Worm (Caenorhabditis elegans) whole organism, mixed stage, embryonic: ENCODE measurements around the gene clec-38.

Experiments used
- lsy-2 ChIP-seq: fragments of 150-350 bp; optimal IDR thresholded peaks from 2 replicates; lab custom pipeline; 2014; ENCODE audit warnings: missing biosample characterization, missing genetic modification characterization
- snpc-4 ChIP-seq: fragments of 150-350 bp; optimal IDR thresholded peaks from 2 replicates; lab custom pipeline; 2014; ENCODE audit warnings: missing biosample characterization, missing genetic modification characterization

DNA sequence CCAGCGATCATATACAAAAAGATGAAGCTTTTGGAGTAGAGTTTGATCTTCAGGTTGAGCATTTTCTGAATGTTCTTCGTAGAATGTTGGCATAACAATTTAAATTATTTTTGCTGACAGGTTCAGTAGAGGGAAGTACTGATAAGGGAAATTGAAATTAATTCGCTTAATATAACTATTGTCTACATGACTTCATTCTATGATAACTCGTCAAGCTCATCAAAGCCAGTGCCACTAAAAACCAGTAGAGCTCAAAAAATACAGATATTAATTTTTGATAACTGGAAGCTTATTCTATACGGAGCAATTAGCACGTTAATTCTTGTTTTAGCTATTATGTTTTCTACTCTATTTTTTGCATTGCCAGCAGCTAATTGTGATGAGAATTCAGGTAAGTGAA, 3.7 kb upstream of the clec-38 start, which contains the start of the genes clec-29 and clec-39:
- TF ChIP-seq snpc-4 (no peak), lsy-2 (no peak)
